Fruit fly (Drosophila melanogaster) whole organism, embryonic: ENCODE data around the gene CG15356.
A peak's percentile ranks its signal among the peaks of the same experiment; 100 is the strongest.

Experiments used
- Abd-B ChIP-seq: fragments of 200-800 bp; sonication (Bioruptor generic); optimal IDR thresholded peaks from 2 replicates; lab custom pipeline; 2018; ENCODE audit warnings: missing biosample characterization, mild to moderate bottlenecking, missing genetic modification characterization, moderate library complexity
- BEAF-32 ChIP-seq: fragments of 200-800 bp; sonication (Bioruptor generic); optimal IDR thresholded peaks from 3 replicates; lab custom pipeline; 2017; ENCODE audit warnings: missing biosample characterization, missing genetic modification characterization, mild to moderate bottlenecking, moderate library complexity, missing genetic modification reagents
- CG10366 ChIP-seq: fragments of 200-800 bp; sonication (Bioruptor generic); IDR thresholded peaks from 2 replicates; pipeline ENCODE4 v1.3.6; 2022; ENCODE audit warnings: missing biosample characterization, missing genetic modification characterization
- CG10654 ChIP-seq: fragments of 200-800 bp; sonication (Bioruptor generic); optimal IDR thresholded peaks from 2 replicates; lab custom pipeline; 2016; ENCODE audit warnings: missing biosample characterization, missing genetic modification characterization
- CG12744 ChIP-seq: fragments of 200-800 bp; sonication (Bioruptor generic); optimal IDR thresholded peaks from 2 replicates; lab custom pipeline; 2016; ENCODE audit warnings: missing biosample characterization, missing genetic modification characterization
- CG13287 ChIP-seq: fragments of 200-800 bp; sonication (Bioruptor generic); IDR thresholded peaks from 2 replicates; pipeline ENCODE4 v1.3.6; 2022; ENCODE audit warnings: missing biosample characterization, missing genetic modification characterization; ENCODE audit not compliant: partially characterized antibody
- CG18599 ChIP-seq: fragments of 200-800 bp; sonication (Bioruptor generic); optimal IDR thresholded peaks from 3 replicates; lab custom pipeline; 2017; ENCODE audit warnings: missing biosample characterization, missing genetic modification characterization, mild to moderate bottlenecking, moderate library complexity, missing genetic modification reagents
- CG4282 ChIP-seq: fragments of 200-800 bp; sonication (Bioruptor generic); optimal IDR thresholded peaks from 2 replicates; lab custom pipeline; 2016; ENCODE audit warnings: missing biosample characterization, missing genetic modification characterization
- CG4617 ChIP-seq: fragments of 200-800 bp; sonication (Bioruptor generic); optimal IDR thresholded peaks from 3 replicates; lab custom pipeline; 2016; ENCODE audit warnings: missing biosample characterization, missing genetic modification characterization, borderline replicate concordance
- CG4730 ChIP-seq: fragments of 200-800 bp; sonication (Bioruptor generic); IDR thresholded peaks from 2 replicates; pipeline ENCODE4 v1.3.6; 2022; ENCODE audit warnings: missing biosample characterization, missing genetic modification characterization
- CG6791 ChIP-seq: fragments of 200-800 bp; sonication (Bioruptor generic); IDR thresholded peaks from 3 replicates; pipeline ENCODE4 v1.3.6; 2022; ENCODE audit warnings: missing biosample characterization, missing genetic modification characterization; ENCODE audit not compliant: partially characterized antibody
- CG8089 ChIP-seq: fragments of 200-800 bp; sonication (Bioruptor generic); optimal IDR thresholded peaks from 3 replicates; lab custom pipeline; 2016; ENCODE audit warnings: missing biosample characterization, missing genetic modification characterization
- CG8290 ChIP-seq, 3 experiments: fragments of 200-800 bp; sonication (Bioruptor generic); optimal IDR thresholded peaks; 2 replicates each; lab custom pipeline; 2016 to 2019; ENCODE audit warnings: missing biosample characterization in 3 of 3, missing genetic modification characterization in 3 of 3, mild to moderate bottlenecking in 2 of 3, moderate library complexity in 1 of 3
- CG8478 ChIP-seq: fragments of >200 bp; optimal IDR thresholded peaks from 2 replicates; lab custom pipeline; 2018
- Dbx ChIP-seq: fragments of 200-800 bp; sonication (Bioruptor generic); IDR thresholded peaks from 3 replicates; pipeline ENCODE4 v1.3.6; 2022; ENCODE audit warnings: missing biosample characterization, missing genetic modification characterization
- Deaf1 ChIP-seq: fragments of 200-800 bp; optimal IDR thresholded peaks from 3 replicates; lab custom pipeline; 2019; ENCODE audit warnings: missing biosample characterization, mild to moderate bottlenecking, missing genetic modification characterization, moderate library complexity
- Doc3 ChIP-seq: fragments of 200-800 bp; sonication (Bioruptor generic); IDR thresholded peaks from 3 replicates; pipeline ENCODE4 v1.3.6; 2022; ENCODE audit warnings: missing biosample characterization, missing genetic modification characterization; ENCODE audit not compliant: partially characterized antibody
- Dref ChIP-seq: fragments of 200-800 bp; sonication (Bioruptor generic); IDR thresholded peaks from 2 replicates; pipeline ENCODE4 v1.3.6; 2022; ENCODE audit warnings: missing biosample characterization, missing genetic modification characterization
- HLH4C ChIP-seq: fragments of 200-800 bp; sonication (Bioruptor generic); IDR thresholded peaks from 3 replicates; pipeline ENCODE4 v1.3.6; 2022; ENCODE audit warnings: missing biosample characterization, missing genetic modification characterization; ENCODE audit not compliant: partially characterized antibody
- Hr51 ChIP-seq, 2 experiments: fragments of 200-800 bp; sonication (Bioruptor generic); optimal IDR thresholded peaks; 2 replicates in 1 of 2; 3 replicates in 1 of 2; lab custom pipeline; 2016 to 2018; ENCODE audit warnings: missing biosample characterization in 2 of 2, missing genetic modification characterization in 2 of 2, mild to moderate bottlenecking in 1 of 2, moderate library complexity in 1 of 2
- Lpt ChIP-seq: fragments of >200 bp; optimal IDR thresholded peaks from 2 replicates; lab custom pipeline; 2018; ENCODE audit warnings: missing biosample characterization, missing genetic modification characterization
- Rx ChIP-seq: fragments of 200-800 bp; sonication (Bioruptor generic); IDR thresholded peaks from 2 replicates; pipeline ENCODE4 v1.3.6; 2022; ENCODE audit warnings: missing biosample characterization, missing genetic modification characterization
- Scr ChIP-seq: fragments of 200-800 bp; sonication (Bioruptor generic); IDR thresholded peaks from 2 replicates; pipeline ENCODE4 v1.3.6; 2022; ENCODE audit warnings: missing biosample characterization, missing genetic modification characterization; ENCODE audit not compliant: partially characterized antibody
- Ssrp ChIP-seq: fragments of 200-800 bp; sonication (Bioruptor generic); optimal IDR thresholded peaks from 2 replicates; lab custom pipeline; 2018; ENCODE audit warnings: missing biosample characterization, mild to moderate bottlenecking, missing genetic modification characterization, moderate library complexity
- amos ChIP-seq: fragments of 200-800 bp; sonication (Bioruptor generic); IDR thresholded peaks from 2 replicates; pipeline ENCODE4 v1.3.6; 2022; ENCODE audit warnings: missing biosample characterization, missing genetic modification characterization; ENCODE audit not compliant: partially characterized antibody
- crol ChIP-seq: fragments of 200-800 bp; sonication (Bioruptor generic); IDR thresholded peaks from 2 replicates; pipeline ENCODE4 v1.3.6; 2022; ENCODE audit warnings: missing biosample characterization, missing genetic modification characterization
- esg ChIP-seq: fragments of 200-800 bp; sonication (Bioruptor generic); conservative IDR thresholded peaks from 2 replicates; pipeline ENCODE4 v1.3.6; 2022; ENCODE audit warnings: missing biosample characterization, missing genetic modification characterization
- ewg ChIP-seq: fragments of 200-800 bp; sonication (Bioruptor generic); optimal IDR thresholded peaks from 3 replicates; lab custom pipeline; 2017; ENCODE audit warnings: mild to moderate bottlenecking, missing biosample characterization, missing genetic modification reagents, missing genetic modification characterization
- gem ChIP-seq: fragments of 200-800 bp; sonication (Bioruptor generic); optimal IDR thresholded peaks from 2 replicates; lab custom pipeline; 2019; ENCODE audit warnings: missing biosample characterization, mild to moderate bottlenecking, missing genetic modification characterization, moderate library complexity
- gfzf ChIP-seq: fragments of 200-800 bp; sonication (Bioruptor generic); optimal IDR thresholded peaks from 2 replicates; lab custom pipeline; 2016; ENCODE audit warnings: missing biosample characterization, mild to moderate bottlenecking, missing genetic modification characterization, moderate library complexity
- mam ChIP-seq: fragments of 200-800 bp; sonication (Bioruptor generic); optimal IDR thresholded peaks from 3 replicates; lab custom pipeline; 2016; ENCODE audit warnings: missing biosample characterization, missing genetic modification characterization
- org-1 ChIP-seq: fragments of 200-800 bp; sonication (Bioruptor generic); optimal IDR thresholded peaks from 2 replicates; lab custom pipeline; 2017; ENCODE audit warnings: missing biosample characterization, missing genetic modification characterization
- pfk ChIP-seq: fragments of 200-800 bp; sonication (Bioruptor generic); optimal IDR thresholded peaks from 2 replicates; lab custom pipeline; 2018; ENCODE audit warnings: missing biosample characterization, mild to moderate bottlenecking, missing genetic modification characterization, moderate library complexity
- phol ChIP-seq: fragments of 200-800 bp; sonication (Bioruptor generic); optimal IDR thresholded peaks from 3 replicates; lab custom pipeline; 2018; ENCODE audit warnings: missing biosample characterization, mild to moderate bottlenecking, missing genetic modification characterization, moderate library complexity
- pnt ChIP-seq: fragments of 200-800 bp; sonication (Bioruptor generic); optimal IDR thresholded peaks from 3 replicates; lab custom pipeline; 2016; ENCODE audit warnings: missing biosample characterization, missing genetic modification characterization
- prd ChIP-seq, 3 experiments: fragments of >200 bp in 2 of 3; fragments of 200-800 bp in 1 of 3; sonication (Bioruptor generic) in 1 of 3; optimal IDR thresholded peaks in 2 of 3; IDR thresholded peaks in 1 of 3; 2 replicates in 2 of 3; 3 replicates in 1 of 3; pipeline versions ENCODE4 v1.3.6 to Lab custom; 2017 to 2022; ENCODE audit warnings: missing biosample characterization in 1 of 3, missing genetic modification characterization in 1 of 3
- scrt ChIP-seq: fragments of 200-800 bp; sonication (Bioruptor generic); optimal IDR thresholded peaks from 2 replicates; lab custom pipeline; 2018; ENCODE audit warnings: missing biosample characterization, mild to moderate bottlenecking, missing genetic modification characterization, moderate library complexity
- unc-4 ChIP-seq: fragments of 200-800 bp; sonication (Bioruptor generic); IDR thresholded peaks from 2 replicates; pipeline ENCODE4 v1.3.6; 2022; ENCODE audit warnings: missing biosample characterization, missing genetic modification characterization; ENCODE audit not compliant: partially characterized antibody
- vfl ChIP-seq: fragments of 200-800 bp; sonication (Bioruptor generic); optimal IDR thresholded peaks from 2 replicates; lab custom pipeline; 2016; ENCODE audit warnings: missing biosample characterization, missing genetic modification characterization
- z ChIP-seq: fragments of 200-800 bp; sonication (Bioruptor generic); IDR thresholded peaks from 3 replicates; pipeline ENCODE4 v1.3.6; 2022; ENCODE audit warnings: missing biosample characterization, missing genetic modification characterization
- zen ChIP-seq: fragments of 200-800 bp; sonication (Bioruptor generic); optimal IDR thresholded peaks from 3 replicates; lab custom pipeline; 2018; ENCODE audit warnings: missing biosample characterization, mild to moderate bottlenecking, missing genetic modification characterization, moderate library complexity
- zfh1 ChIP-seq: fragments of 200-800 bp; sonication (Bioruptor generic); IDR thresholded peaks from 3 replicates; pipeline ENCODE4 v1.3.6; 2022; ENCODE audit warnings: missing biosample characterization, missing genetic modification characterization

The CG15356 gene

dm6 chr2L:2008980-2009954 is 28.7 kb upstream of the CG15356 start, which contains the start of gene CG4238 (continued):
- TF ChIP-seq unc-4 (GFP tag; lab: Robert Waterston, UW) (peak; percentile 39; the same call in 1 of the 2 replicates), CG4282 (no peak), CG13287 (GFP tag; lab: Robert Waterston, UW) (no peak; the same call in 1 of the 2 replicates), ewg (no peak), CG6791 (GFP tag; lab: Robert Waterston, UW) (peak; percentile 92), gfzf (GFP tag; lab: Kevin White, UChicago) (peak; percentile 16)

- TF ChIP-seq Ssrp (no peak), Lpt (GFP tag; lab: Kevin White, UChicago) (no peak), pfk (GFP tag; lab: Kevin White, UChicago) (no peak), esg (GFP tag; lab: Robert Waterston, UW) (no peak), HLH4C (no peak), CG10366 (GFP tag; lab: Robert Waterston, UW) (no peak), CG4730 (GFP tag; lab: Robert Waterston, UW) (no peak), CG18599 (GFP tag; lab: Kevin White, UChicago) (no peak), BEAF-32 (no peak), CG8478 (lab: Kevin White, UChicago) (no peak), scrt (GFP tag; lab: Kevin White, UChicago) (no peak), pnt (no peak), Scr (GFP tag; lab: Robert Waterston, UW) (no peak), amos (GFP tag; lab: Robert Waterston, UW) (no peak), vfl (GFP tag; lab: Kevin White, UChicago) (no peak), Doc3 (GFP tag; lab: Robert Waterston, UW) (no peak), crol (GFP tag; lab: Robert Waterston, UW) (no peak), Hr51 (GFP tag; optimal IDR thresholded peaks at IDR 0.05; lab: Kevin White, UChicago) (no peak), mam (no peak)
- TF ChIP-seq, all 482 proteins: peak for 0
These were observed 27.6 kb upstream of the CG15356 start, which contains the start of gene Nplp4 for dm6 chr2L:2008114-2008513. TSS of gene Nplp4 (plus strand) at chr2L:2008414.

- no peak for TF ChIP-seq phol (tag; lab: Kevin White, UChicago)
- TF ChIP-seq zen (tag; lab: Kevin White, UChicago) = no peak
- 0 out of 2 replicates have a peak, but pooled peaks have one; percentile 22 for TF ChIP-seq Dref (GFP tag; lab: Robert Waterston, UW)
- TF ChIP-seq, all 482 proteins: peak for 1
These were observed 26.5 kb upstream of the CG15356 start, which contains the start of gene CG15353 for dm6 chr2L:2007093-2007492. TSS of gene CG15353 (minus strand) at chr2L:2007193.

dm6 chr2L:2006082-2006669 is 25.6 kb upstream of the CG15356 start, which contains the start of gene CG33543:
TSS of gene CG33543 (minus strand) at chr2L:2006313.
- no peak for TF ChIP-seq CG12744 (GFP tag; lab: Kevin White, UChicago)
- no peak for TF ChIP-seq prd (optimal IDR thresholded peaks at IDR 0.05; lab: Kevin White, UChicago)
- TF ChIP-seq prd (GFP tag; IDR thresholded peaks at IDR 0.05; lab: Robert Waterston, UW) = no peak
- TF ChIP-seq Dbx (GFP tag; lab: Robert Waterston, UW) = 0 out of 3 replicates have a peak, but pooled peaks have one; percentile 25
- TF ChIP-seq CG8089 = no peak
- TF ChIP-seq zfh1 = no peak
- TF ChIP-seq CG8290 (GFP tag; optimal IDR thresholded peaks at IDR 0.05; lab: Kevin White, UChicago) = no peak
- TF ChIP-seq CG8290 (tag; optimal IDR thresholded peaks at IDR 0.05; lab: Kevin White, UChicago) = no peak
- TF ChIP-seq z (GFP tag; lab: Robert Waterston, UW) = no peak
- TF ChIP-seq Deaf1 (tag; lab: Kevin White, UChicago) = peak; percentile 94
- no peak for TF ChIP-seq org-1 (GFP tag; lab: Kevin White, UChicago)
- TF ChIP-seq CG10654 (GFP tag; lab: Kevin White, UChicago) = no peak
- TF ChIP-seq gem (tag; lab: Kevin White, UChicago) = no peak
- no peak for TF ChIP-seq Rx
- TF ChIP-seq CG4617 (GFP tag; lab: Kevin White, UChicago) = no peak
- no peak for TF ChIP-seq CG4282
- no peak for TF ChIP-seq Abd-B (GFP tag; lab: Kevin White, UChicago)
